Fruit fly (Drosophila melanogaster): Measurements from ENCODE around the gene CG13994.
A peak's percentile ranks its signal among the peaks of the same experiment; 100 is the strongest.

Gene CG13994

dm6 chr2L:6062382-6063082 lies at the start of gene CG13994, which contains the start of gene ND-51 (continued):
- no peak for TF ChIP-seq tap (tag; optimal IDR thresholded peaks at IDR 0.05)
- TF ChIP-seq ato (GFP tag; IDR thresholded peaks at IDR 0.05; ENCODE audit: partially characterized antibody) = no peak
- peak; percentile 88 for TF ChIP-seq CG17829 (tag; optimal IDR thresholded peaks at IDR 0.05)
- peak; percentile 76 for TF ChIP-seq Atf6 (GFP tag; IDR thresholded peaks at IDR 0.05)
- no peak for TF ChIP-seq pros (GFP tag; optimal IDR thresholded peaks at IDR 0.05)
- TF ChIP-seq aop (GFP tag; IDR thresholded peaks at IDR 0.05) = 0 out of 2 replicates have a peak, but pooled peaks have one; percentile 25
- peak; percentile 82 for TF ChIP-seq CG11085 (GFP tag; IDR thresholded peaks at IDR 0.05)
- TF ChIP-seq ssp (GFP tag; IDR thresholded peaks at IDR 0.05) = peak; percentile 94
- peak; percentile 47 for TF ChIP-seq CG6813 (GFP tag; optimal IDR thresholded peaks at IDR 0.05)
- TF ChIP-seq NfI (GFP tag; optimal IDR thresholded peaks at IDR 0.05) = peak; percentile 87
- no peak for TF ChIP-seq D (optimal IDR thresholded peaks at IDR 0.05)
- peak; percentile 66 for TF ChIP-seq D (GFP tag; optimal IDR thresholded peaks at IDR 0.05)
- TF ChIP-seq Rx (GFP tag; IDR thresholded peaks at IDR 0.05) = peak; percentile 74
- peak; percentile 85 for TF ChIP-seq CG5245 (GFP tag; optimal IDR thresholded peaks at IDR 0.05)
- TF ChIP-seq CG17385 (GFP tag; optimal IDR thresholded peaks at IDR 0.05) = peak; percentile 60
- no peak for TF ChIP-seq prd (optimal IDR thresholded peaks at IDR 0.05)
- peak; percentile 86 for TF ChIP-seq prd (GFP tag; IDR thresholded peaks at IDR 0.05)
- TF ChIP-seq pan (optimal IDR thresholded peaks at IDR 0.05) = no peak
- TF ChIP-seq pan (GFP tag; optimal IDR thresholded peaks at IDR 0.05 in 1 of 2, IDR thresholded peaks at IDR 0.05 in 1 of 2) = peak in 1 of 2 experiments; percentile 85
- no peak for TF ChIP-seq CG15011 (GFP tag; optimal IDR thresholded peaks at IDR 0.05)
- TF ChIP-seq D19B (GFP tag; optimal IDR thresholded peaks at IDR 0.05) = peak; percentile 63
- 0 out of 3 replicates have a peak, but pooled peaks have one; percentile 76 for TF ChIP-seq CG2199 (GFP tag; IDR thresholded peaks at IDR 0.05)
- TF ChIP-seq pfk (GFP tag; optimal IDR thresholded peaks at IDR 0.05) = peak; percentile 52
- peak; percentile 84 for TF ChIP-seq CG7839 (tag; optimal IDR thresholded peaks at IDR 0.05)
- TF ChIP-seq CG16863 (GFP tag; optimal IDR thresholded peaks at IDR 0.05) = peak; percentile 79
- TF ChIP-seq Antp (GFP tag; optimal IDR thresholded peaks at IDR 0.05) = peak; percentile 89
- TF ChIP-seq sima (GFP tag; optimal IDR thresholded peaks at IDR 0.05) = peak; percentile 18
- peak; percentile 55 for TF ChIP-seq CG9437 (GFP tag; optimal IDR thresholded peaks at IDR 0.05)
- peak; percentile 77 for TF ChIP-seq CG10366 (GFP tag; IDR thresholded peaks at IDR 0.05)
- peak; percentile 11 for TF ChIP-seq CG8359 (GFP tag; optimal IDR thresholded peaks at IDR 0.05; ENCODE audit: borderline replicate concordance)
- peak; percentile 69 for TF ChIP-seq Oli (tag; optimal IDR thresholded peaks at IDR 0.05)
- TF ChIP-seq eve (GFP tag; optimal IDR thresholded peaks at IDR 0.05) = no peak
- TF ChIP-seq stwl (tag; optimal IDR thresholded peaks at IDR 0.05) = peak; percentile 94
- peak; percentile 88 for TF ChIP-seq CG10543 (GFP tag; optimal IDR thresholded peaks at IDR 0.05)
- TF ChIP-seq CG9797 (GFP tag; optimal IDR thresholded peaks at IDR 0.05) = peak; percentile 83
- peak; percentile 66 for TF ChIP-seq CG11247 (GFP tag; IDR thresholded peaks at IDR 0.05)
- peak; percentile 100 for TF ChIP-seq CG17802 (tag; optimal IDR thresholded peaks at IDR 0.05)
- peak; percentile 86 for TF ChIP-seq bcd (GFP tag; optimal IDR thresholded peaks at IDR 0.05)
- peak; percentile 93 for TF ChIP-seq mam (GFP tag; optimal IDR thresholded peaks at IDR 0.05)
- peak; percentile 45; the same call in 1 of the 3 replicates for TF ChIP-seq sr (GFP tag; IDR thresholded peaks at IDR 0.05)
- TF ChIP-seq Mad (GFP tag; optimal IDR thresholded peaks at IDR 0.05) = peak; percentile 93
- peak; percentile 69 for TF ChIP-seq Bdp1 (GFP tag; optimal IDR thresholded peaks at IDR 0.05)
- TF ChIP-seq CG3995 (GFP tag; optimal IDR thresholded peaks at IDR 0.05) = peak; percentile 46
- TF ChIP-seq Sox102F (GFP tag; optimal IDR thresholded peaks at IDR 0.05) = peak; percentile 83
- peak; percentile 75 for TF ChIP-seq CG1602 (GFP tag; optimal IDR thresholded peaks at IDR 0.05)
- TF ChIP-seq Fer1 (GFP tag; optimal IDR thresholded peaks at IDR 0.05) = peak; percentile 79
- peak; percentile 69 for TF ChIP-seq croc (GFP tag; conservative IDR thresholded peaks at IDR 0.05)
- TF ChIP-seq CG18619 (GFP tag; optimal IDR thresholded peaks at IDR 0.05) = peak; percentile 61
- peak; percentile 91 for TF ChIP-seq bab2 (GFP tag; optimal IDR thresholded peaks at IDR 0.05)
- TF ChIP-seq CG8765 (GFP tag; IDR thresholded peaks at IDR 0.05) = peak; percentile 69

Data from whole organism, embryonic.